Worm (Caenorhabditis elegans): ENCODE measurements around the gene K01A6.8.

Gene K01A6.8

ce11 chrIV:11693493-11693892, 43.7 kb downstream of the K01A6.8 start, which contains the start of gene ZK792.12:
Gene ZK792.12 (plus strand): TSS chrIV:11693793.
- TF ChIP-seq flh-1 (GFP tag; optimal IDR thresholded peaks at IDR 0.05) (no peak), nhr-2 (tag; optimal IDR thresholded peaks at IDR 0.05) (no peak), ces-1 (GFP tag; optimal IDR thresholded peaks at IDR 0.05) (no peak), unc-120 (tag; optimal IDR thresholded peaks at IDR 0.05; ENCODE audit: poor library complexity, severe bottlenecking) (no peak), ceh-83 (GFP tag; optimal IDR thresholded peaks at IDR 0.05) (no peak), zip-8 (tag; optimal IDR thresholded peaks at IDR 0.05) (no peak), ceh-43 (GFP tag; optimal IDR thresholded peaks at IDR 0.05) (no peak), unc-62 (GFP tag; optimal IDR thresholded peaks at IDR 0.05) (no peak), M03D4.4 (tag; optimal IDR thresholded peaks at IDR 0.05) (no peak), lin-13 (tag; optimal IDR thresholded peaks at IDR 0.05) (no peak), bed-3 (GFP tag; optimal IDR thresholded peaks at IDR 0.05) (no peak), nhr-12 (tag; optimal IDR thresholded peaks at IDR 0.05) (no peak), ceh-39 (tag; optimal IDR thresholded peaks at IDR 0.05) (no peak), drap-1 (GFP tag; optimal IDR thresholded peaks at IDR 0.05) (no peak), ztf-11 (tag; optimal IDR thresholded peaks at IDR 0.05) (no peak), mab-5 (tag; optimal IDR thresholded peaks at IDR 0.05) (no peak), mep-1 (tag; optimal IDR thresholded peaks at IDR 0.05) (no peak), lin-32 (GFP tag; optimal IDR thresholded peaks at IDR 0.05) (no peak), sem-2 (GFP tag; optimal IDR thresholded peaks at IDR 0.05) (no peak), lsy-2 (tag; optimal IDR thresholded peaks at IDR 0.05) (no peak)

ce11 chrIV:11692071-11692673, 45.0 kb downstream of the K01A6.8 start:
- TF ChIP-seq lin-13 (tag; optimal IDR thresholded peaks at IDR 0.05), result no peak
- no peak for TF ChIP-seq nhr-76 (tag; optimal IDR thresholded peaks at IDR 0.05)
- peak; percentile 64 for TF ChIP-seq M03D4.4 (tag; optimal IDR thresholded peaks at IDR 0.05)
- TF ChIP-seq lsy-2 (tag; optimal IDR thresholded peaks at IDR 0.05), result peak; percentile 23
- TF ChIP-seq ceh-39 (tag; optimal IDR thresholded peaks at IDR 0.05), result peak; percentile 46
- TF ChIP-seq hlh-1 (tag; optimal IDR thresholded peaks at IDR 0.05), result peak; percentile 73
- TF ChIP-seq nhr-237 (tag; optimal IDR thresholded peaks at IDR 0.05), result peak; percentile 70
- TF ChIP-seq elt-1 (tag; optimal IDR thresholded peaks at IDR 0.05; ENCODE audit: borderline replicate concordance, insufficient read depth), result no peak
- peak; percentile 49 for TF ChIP-seq pha-4 (tag; optimal IDR thresholded peaks at IDR 0.05)
- peak; percentile 36 for TF ChIP-seq blmp-1 (tag; optimal IDR thresholded peaks at IDR 0.05)
- peak; percentile 1 for TF ChIP-seq nhr-2 (tag; optimal IDR thresholded peaks at IDR 0.05)
- peak; percentile 60 for TF ChIP-seq mls-2 (tag; optimal IDR thresholded peaks at IDR 0.05)
- peak; percentile 99 for TF ChIP-seq ces-1 (GFP tag; optimal IDR thresholded peaks at IDR 0.05)
- no peak for TF ChIP-seq bed-3 (GFP tag; optimal IDR thresholded peaks at IDR 0.05)
- no peak for TF ChIP-seq flh-1 (GFP tag; optimal IDR thresholded peaks at IDR 0.05)
- TF ChIP-seq sem-2 (GFP tag; optimal IDR thresholded peaks at IDR 0.05), result no peak
- peak; percentile 44 for TF ChIP-seq drap-1 (GFP tag; optimal IDR thresholded peaks at IDR 0.05)
- TF ChIP-seq elt-3 (tag; optimal IDR thresholded peaks at IDR 0.05), result no peak
- TF ChIP-seq ztf-11 (tag; optimal IDR thresholded peaks at IDR 0.05), result no peak
- TF ChIP-seq nhr-12 (tag; optimal IDR thresholded peaks at IDR 0.05), result no peak
- TF ChIP-seq unc-120 (tag; optimal IDR thresholded peaks at IDR 0.05; ENCODE audit: poor library complexity, severe bottlenecking), result peak; percentile 88
- peak; percentile 28 for TF ChIP-seq sptf-1 (tag; optimal IDR thresholded peaks at IDR 0.05)
- no peak for TF ChIP-seq lin-32 (GFP tag; optimal IDR thresholded peaks at IDR 0.05)
- TF ChIP-seq cnd-1 (tag; optimal IDR thresholded peaks at IDR 0.05), result peak; percentile 72
- TF ChIP-seq mep-1 (tag; optimal IDR thresholded peaks at IDR 0.05), result peak; percentile 67
- no peak for TF ChIP-seq mab-5 (tag; optimal IDR thresholded peaks at IDR 0.05)
- TF ChIP-seq tbx-8 (GFP tag; optimal IDR thresholded peaks at IDR 0.05), result peak; percentile 39
- no peak for TF ChIP-seq unc-39 (tag; optimal IDR thresholded peaks at IDR 0.05)
- TF ChIP-seq zip-8 (tag; optimal IDR thresholded peaks at IDR 0.05), result no peak
- peak; percentile 18 for TF ChIP-seq ceh-43 (GFP tag; optimal IDR thresholded peaks at IDR 0.05)
- TF ChIP-seq nhr-28 (tag; optimal IDR thresholded peaks at IDR 0.05), result no peak
- TF ChIP-seq snpc-4 (tag; optimal IDR thresholded peaks at IDR 0.05), result no peak
- TF ChIP-seq unc-62 (GFP tag; optimal IDR thresholded peaks at IDR 0.05), result peak; percentile 81
- TF ChIP-seq ceh-83 (GFP tag; optimal IDR thresholded peaks at IDR 0.05), result no peak
- peak; percentile 97 for TF ChIP-seq ham-2 (GFP tag; optimal IDR thresholded peaks at IDR 0.05)

- TF ChIP-seq ces-1 (GFP tag; optimal IDR thresholded peaks at IDR 0.05) (no peak), mep-1 (tag; optimal IDR thresholded peaks at IDR 0.05) (no peak), nhr-76 (tag; optimal IDR thresholded peaks at IDR 0.05) (no peak), zip-8 (tag; optimal IDR thresholded peaks at IDR 0.05) (no peak), sptf-1 (tag; optimal IDR thresholded peaks at IDR 0.05) (no peak), cnd-1 (tag; optimal IDR thresholded peaks at IDR 0.05) (no peak), unc-120 (tag; optimal IDR thresholded peaks at IDR 0.05; ENCODE audit: poor library complexity, severe bottlenecking) (no peak), hlh-1 (tag; optimal IDR thresholded peaks at IDR 0.05) (no peak), unc-62 (GFP tag; optimal IDR thresholded peaks at IDR 0.05) (no peak), flh-1 (GFP tag; optimal IDR thresholded peaks at IDR 0.05) (no peak), ceh-43 (GFP tag; optimal IDR thresholded peaks at IDR 0.05) (no peak), mls-2 (tag; optimal IDR thresholded peaks at IDR 0.05) (no peak), unc-39 (tag; optimal IDR thresholded peaks at IDR 0.05) (no peak)
These were observed 45.6 kb downstream of the K01A6.8 start for ce11 chrIV:11691524-11691923.
